Worm (Caenorhabditis elegans) whole organism, L1 larva: Measurements from ENCODE around the gene T02B11.3.
"Not testable (repeated sequence)": the region's sequence is repeated elsewhere in the genome, so short reads cannot be mapped to it uniquely, and the experiment has no call there.

ENCODE experiments used
- C16A3.4 ChIP-seq: fragments of 150-350 bp; optimal IDR thresholded peaks from 2 replicates; lab custom pipeline; 2014; ENCODE audit warnings: missing biosample characterization, missing genetic modification characterization
- ama-1 ChIP-seq: fragments of 150-350 bp; optimal IDR thresholded peaks from 2 replicates; lab custom pipeline; 2014
- ceh-63 ChIP-seq: fragments of 200-800 bp; sonication (Bioruptor generic); optimal IDR thresholded peaks from 2 replicates; lab custom pipeline; 2018; ENCODE audit warnings: mild to moderate bottlenecking, missing genetic modification characterization, missing compliant biosample characterization
- ceh-8 ChIP-seq: fragments of 200-800 bp; sonication (Bioruptor generic); optimal IDR thresholded peaks from 2 replicates; lab custom pipeline; 2018; ENCODE audit warnings: mild to moderate bottlenecking, missing genetic modification characterization, moderate library complexity, missing compliant biosample characterization
- ceh-82 ChIP-seq, 3 experiments: fragments of 150-350 bp in 1 of 3; sonication (generic microtip) in 2 of 3; optimal IDR thresholded peaks; 2 replicates each; lab custom pipeline; 2014 to 2017; ENCODE audit warnings: missing biosample characterization in 3 of 3, missing genetic modification characterization in 3 of 3
- ceh-88 ChIP-seq: fragments of 200-800 bp; sonication (Bioruptor generic); IDR thresholded peaks from 2 replicates; pipeline ENCODE4 v1.3.6; 2022; ENCODE audit warnings: missing genetic modification characterization, missing compliant biosample characterization
- dpl-1 ChIP-seq, 3 experiments: fragments of 150-350 bp in 2 of 3; sonication (generic microtip) in 1 of 3; optimal IDR thresholded peaks; 2 replicates each; lab custom pipeline; 2014 to 2017; ENCODE audit warnings: missing biosample characterization in 3 of 3, missing genetic modification characterization in 3 of 3, missing genetic modification reagents in 3 of 3
- efl-1 ChIP-seq, 4 experiments: fragments of 150-350 bp; optimal IDR thresholded peaks in 3 of 4; peaks in 1 of 4; 1 replicate in 1 of 4; 2 replicates in 3 of 4; lab custom pipeline; 2014; ENCODE audit warnings: missing biosample characterization in 2 of 4, missing genetic modification characterization in 2 of 4, missing genetic modification reagents in 2 of 4
- efl-3 ChIP-seq: fragments of 200-800 bp; sonication (Bioruptor generic); optimal IDR thresholded peaks from 2 replicates; lab custom pipeline; 2018; ENCODE audit warnings: mild to moderate bottlenecking, missing genetic modification characterization, missing compliant biosample characterization
- egl-13 ChIP-seq: sonication (generic microtip); optimal IDR thresholded peaks from 2 replicates; lab custom pipeline; 2016; ENCODE audit warnings: missing genotype, missing genetic modification reagents, missing genetic modification characterization, missing compliant biosample characterization
- egl-27 ChIP-seq, 2 experiments: fragments of 150-350 bp in 1 of 2; sonication (generic microtip); optimal IDR thresholded peaks; 3 replicates each; lab custom pipeline; 2017 to 2018; ENCODE audit warnings: missing biosample characterization in 2 of 2, missing genetic modification characterization in 2 of 2, missing genetic modification reagents in 2 of 2
- fkh-10 ChIP-seq: sonication (generic microtip); optimal IDR thresholded peaks from 2 replicates; lab custom pipeline; 2017; ENCODE audit warnings: missing biosample characterization, missing genetic modification reagents, missing genetic modification characterization
- hlh-17 ChIP-seq: fragments of 200-800 bp; sonication (Bioruptor generic); optimal IDR thresholded peaks from 2 replicates; lab custom pipeline; 2018; ENCODE audit warnings: missing genetic modification characterization, mild to moderate bottlenecking, missing compliant biosample characterization, moderate library complexity, borderline replicate concordance
- irx-1 ChIP-seq: sonication (generic microtip); optimal IDR thresholded peaks from 2 replicates; lab custom pipeline; 2016; ENCODE audit warnings: missing genetic modification characterization, missing compliant biosample characterization
- jun-1 ChIP-seq: fragments of 150-350 bp; optimal IDR thresholded peaks from 2 replicates; lab custom pipeline; 2014; ENCODE audit warnings: missing biosample characterization, missing genetic modification reagents, missing genetic modification characterization
- lin-13 ChIP-seq: fragments of 150-350 bp; optimal IDR thresholded peaks from 2 replicates; lab custom pipeline; 2014; ENCODE audit warnings: missing biosample characterization, missing genetic modification reagents, missing genetic modification characterization
- lir-3 ChIP-seq: sonication (generic microtip); optimal IDR thresholded peaks from 2 replicates; lab custom pipeline; 2016; ENCODE audit warnings: mild to moderate bottlenecking, missing genetic modification characterization, moderate library complexity, missing compliant biosample characterization; ENCODE audit not compliant: poor library complexity
- mdl-1 ChIP-seq, 2 experiments: fragments of 150-350 bp; optimal IDR thresholded peaks; 2 replicates each; lab custom pipeline; 2014 to 2017; ENCODE audit warnings: missing biosample characterization in 2 of 2, missing genetic modification characterization in 2 of 2, inconsistent platforms in 1 of 2
- nhr-237 ChIP-seq: fragments of 150-350 bp; optimal IDR thresholded peaks from 2 replicates; lab custom pipeline; 2014; ENCODE audit warnings: missing biosample characterization, missing genetic modification characterization
- nhr-71 ChIP-seq: sonication (generic microtip); optimal IDR thresholded peaks from 2 replicates; lab custom pipeline; 2016; ENCODE audit warnings: mild to moderate bottlenecking, missing genetic modification characterization, moderate library complexity, missing compliant biosample characterization
- nhr-76 ChIP-seq: sonication (generic microtip); optimal IDR thresholded peaks from 2 replicates; lab custom pipeline; 2017; ENCODE audit warnings: missing biosample characterization, missing genetic modification characterization
- skn-1 ChIP-seq: fragments of 150-350 bp; optimal IDR thresholded peaks from 2 replicates; lab custom pipeline; 2014; ENCODE audit warnings: missing biosample characterization, missing genetic modification characterization
- snpc-4 ChIP-seq: fragments of 150-350 bp; optimal IDR thresholded peaks from 2 replicates; lab custom pipeline; 2014; ENCODE audit warnings: missing biosample characterization, missing genetic modification characterization
- sup-37 ChIP-seq: fragments of 200-800 bp; sonication (Bioruptor generic); optimal IDR thresholded peaks from 2 replicates; lab custom pipeline; 2018; ENCODE audit warnings: mild to moderate bottlenecking, missing genetic modification characterization, missing compliant biosample characterization
- tbx-2 ChIP-seq: sonication (generic microtip); optimal IDR thresholded peaks from 2 replicates; lab custom pipeline; 2016; ENCODE audit warnings: missing genetic modification characterization, missing compliant biosample characterization
- unc-86 ChIP-seq: sonication (generic microtip); optimal IDR thresholded peaks from 2 replicates; lab custom pipeline; 2016; ENCODE audit warnings: missing genetic modification characterization, missing compliant biosample characterization
- unc-98 ChIP-seq: fragments of 200-800 bp; sonication (Bioruptor generic); IDR thresholded peaks from 2 replicates; pipeline ENCODE4 v1.3.6; 2022; ENCODE audit warnings: missing genetic modification characterization, missing compliant biosample characterization
- xbp-1 ChIP-seq: sonication (generic microtip); optimal IDR thresholded peaks from 2 replicates; lab custom pipeline; 2016; ENCODE audit warnings: missing genetic modification characterization, missing compliant biosample characterization
- zag-1 ChIP-seq: fragments of 150-350 bp; optimal IDR thresholded peaks from 2 replicates; lab custom pipeline; 2014; ENCODE audit warnings: missing biosample characterization, missing genetic modification characterization

T02B11.3 gene

DNA sequence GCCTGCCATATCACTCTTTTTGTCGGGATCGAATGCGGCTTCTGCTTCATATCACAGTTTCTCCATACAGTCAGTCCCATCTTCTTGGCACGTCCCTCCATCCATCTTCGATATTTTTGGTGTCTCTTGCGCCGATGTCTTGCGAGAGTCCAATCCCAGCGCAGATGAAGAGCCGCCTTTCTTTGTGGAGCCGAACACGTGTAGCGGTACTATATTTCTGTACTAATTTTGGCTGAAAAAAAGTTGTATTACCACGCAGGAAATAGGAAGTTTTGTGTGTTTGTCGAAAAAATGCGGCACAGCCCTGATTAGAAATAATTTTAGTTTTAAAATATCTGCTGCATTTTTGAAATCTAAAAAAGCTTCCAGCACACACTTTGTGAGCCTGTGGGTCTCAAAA, 23.5 kb downstream of the T02B11.3 start, which contains the start of gene K09C6.8:
K09C6.8 (minus strand) TSS at position 101 of the 400 bp plus-strand sequence.
- not testable (repeated sequence) for TF ChIP-seq unc-98; efl-1 (optimal IDR thresholded peaks at IDR 0.05; lab: Kevin White, UChicago); efl-1 (GFP tag; optimal IDR thresholded peaks at IDR 0.05 in 1 of 2; lab: Kevin White, UChicago); egl-13 (tag; lab: Kevin White, UChicago)

DNA sequence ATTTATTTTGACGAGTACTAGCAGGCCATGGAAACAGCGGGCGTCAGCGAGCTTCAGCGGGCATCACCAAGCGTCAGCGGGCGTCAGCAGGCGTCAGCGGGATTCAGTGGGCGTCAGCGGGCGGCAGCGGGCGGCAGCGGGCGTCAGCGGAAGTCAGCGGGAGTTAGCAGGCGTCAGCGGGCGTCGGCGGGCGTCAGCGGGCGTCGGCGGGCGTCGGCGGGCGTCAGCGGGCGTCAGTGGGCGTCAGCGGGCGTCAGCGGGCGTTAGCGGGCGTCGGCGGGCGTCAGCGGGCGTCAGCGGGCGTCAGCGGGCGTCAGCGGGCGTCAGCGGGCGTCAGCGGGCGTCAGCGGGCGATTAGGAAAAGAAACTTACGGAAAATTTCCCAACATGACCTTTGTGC, 24.0 kb downstream of the T02B11.3 start:
- no peak for TF ChIP-seq nhr-237 (tag; lab: Kevin White, UChicago)
- peak; percentile 65 for TF ChIP-seq ceh-8 (GFP tag; lab: Kevin White, UChicago)

DNA sequence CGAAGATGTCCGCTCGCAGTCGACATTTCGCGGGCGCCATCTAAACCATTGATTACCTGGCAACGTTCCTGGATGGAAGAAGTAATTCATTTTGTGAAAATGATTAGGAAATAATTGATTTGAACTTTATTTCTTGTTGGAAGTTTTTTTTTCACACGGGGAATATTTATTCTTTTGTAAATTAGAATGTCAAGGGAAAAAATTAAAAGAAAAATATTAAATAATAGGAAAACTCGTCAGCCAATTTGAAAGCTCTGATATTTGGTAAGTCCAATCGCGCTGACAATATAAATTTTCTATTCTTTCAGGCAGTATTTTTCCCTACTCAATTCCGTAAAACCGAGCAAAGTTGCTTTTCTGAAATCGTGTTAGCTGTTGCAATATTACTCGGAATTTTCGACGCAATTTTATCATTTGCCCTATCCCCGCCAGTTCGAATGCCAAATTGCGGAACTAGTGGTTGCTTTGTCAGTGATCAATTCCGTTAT, 27.6 kb downstream of the T02B11.3 start, which contains the start of the genes K09C6.7 and K09C6.10:
K09C6.7 (minus strand) TSS at position 101 of the 488 bp plus-strand sequence.
K09C6.10 (plus strand) TSS at position 438 of the 488 bp plus-strand sequence.
- not testable (repeated sequence) for TF ChIP-seq tbx-2 (tag; lab: Kevin White, UChicago); unc-86; mdl-1 (tag; optimal IDR thresholded peaks at IDR 0.05; lab: Kevin White, UChicago)

DNA sequence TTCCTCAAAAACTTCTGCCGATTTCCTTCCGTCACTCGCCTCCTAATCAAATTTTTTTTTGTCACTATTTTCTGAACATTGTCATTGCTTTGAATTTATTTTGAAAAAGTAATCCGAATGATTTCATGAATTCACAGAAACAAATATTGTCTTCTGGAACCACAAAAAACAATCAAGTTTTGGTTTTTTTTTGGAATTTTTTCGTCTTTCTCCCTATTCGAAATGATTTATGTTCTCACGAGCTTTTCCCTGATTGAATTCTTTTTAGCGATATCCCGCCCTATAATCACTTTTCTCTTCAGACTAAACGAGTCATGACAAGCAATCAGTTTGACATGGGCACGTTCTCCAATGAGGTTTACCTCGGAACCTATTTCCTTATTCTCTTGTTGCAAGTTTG, 33.3 kb downstream of the T02B11.3 start, which contains the start of gene F41H8.1:
F41H8.1 (plus strand) TSS at position 301 of the 400 bp plus-strand sequence.
- TF ChIP-seq snpc-4 (tag; lab: Kevin White, UChicago) (no peak), sup-37 (no peak), lin-13 (no peak), ama-1 (lab: Kevin White, UChicago) (no peak), skn-1 (tag; lab: Kevin White, UChicago) (no peak), ceh-88 (GFP tag; lab: Robert Waterston, UW) (no peak), xbp-1 (no peak), lir-3 (no peak), fkh-10 (no peak), efl-3 (GFP tag; lab: Kevin White, UChicago) (no peak), ceh-63 (GFP tag; lab: Kevin White, UChicago) (no peak), irx-1 (no peak), jun-1 (tag; lab: Kevin White, UChicago) (no peak), ceh-82 (tag; optimal IDR thresholded peaks at IDR 0.05; lab: Kevin White, UChicago) (no peak), unc-98 (no peak), dpl-1 (GFP tag; optimal IDR thresholded peaks at IDR 0.05; lab: Kevin White, UChicago) (no peak), tbx-2 (tag; lab: Kevin White, UChicago) (no peak), nhr-76 (no peak)

DNA sequence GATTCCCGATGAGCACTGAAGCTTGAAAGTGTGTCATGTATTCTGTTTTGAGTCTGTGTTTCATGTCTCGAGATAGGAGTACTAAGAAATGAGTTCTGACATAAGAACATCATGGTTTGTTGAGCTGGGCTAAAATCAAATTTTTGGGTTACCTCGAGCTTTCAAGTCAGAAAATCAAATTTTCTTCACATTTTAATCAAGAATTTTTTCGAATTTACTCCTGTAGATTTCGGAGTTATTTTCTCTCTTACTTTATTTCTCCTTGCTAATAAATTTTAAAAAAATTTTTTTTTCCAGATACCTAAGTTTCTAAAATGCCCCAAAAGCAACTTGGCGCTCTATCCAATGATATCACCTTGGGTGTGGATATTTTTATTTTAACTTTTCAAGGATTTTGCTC, 40.5 kb downstream of the T02B11.3 start, which contains the start of gene F41H8.2:
F41H8.2 (plus strand) TSS at position 301 of the 400 bp plus-strand sequence.
- TF ChIP-seq hlh-17 (GFP tag; lab: Kevin White, UChicago), result no peak

DNA sequence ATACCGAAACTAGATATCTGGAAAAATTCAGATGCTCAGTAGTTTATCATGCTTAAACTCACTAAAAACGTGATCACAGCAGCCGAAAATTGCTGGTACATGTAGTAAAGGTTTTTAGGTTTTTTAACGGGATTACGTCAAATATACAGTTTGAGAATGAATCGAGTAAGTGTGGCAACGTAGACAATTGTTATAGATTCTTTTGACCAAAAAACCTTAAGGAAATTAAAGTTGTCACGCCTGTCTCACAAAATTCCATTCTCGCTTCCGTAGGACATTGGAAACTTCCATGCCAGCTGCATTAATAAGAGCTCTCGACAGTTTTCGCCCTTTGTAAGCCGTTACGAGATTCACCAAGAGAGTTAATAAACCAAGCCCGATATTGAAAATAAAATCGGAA, 43.7 kb downstream of the T02B11.3 start, which contains the start of gene srx-31:
srx-31 (minus strand) TSS at position 101 of the 400 bp plus-strand sequence.
- TF ChIP-seq irx-1; efl-3 (GFP tag; lab: Kevin White, UChicago); C16A3.4: not testable (repeated sequence)

DNA sequence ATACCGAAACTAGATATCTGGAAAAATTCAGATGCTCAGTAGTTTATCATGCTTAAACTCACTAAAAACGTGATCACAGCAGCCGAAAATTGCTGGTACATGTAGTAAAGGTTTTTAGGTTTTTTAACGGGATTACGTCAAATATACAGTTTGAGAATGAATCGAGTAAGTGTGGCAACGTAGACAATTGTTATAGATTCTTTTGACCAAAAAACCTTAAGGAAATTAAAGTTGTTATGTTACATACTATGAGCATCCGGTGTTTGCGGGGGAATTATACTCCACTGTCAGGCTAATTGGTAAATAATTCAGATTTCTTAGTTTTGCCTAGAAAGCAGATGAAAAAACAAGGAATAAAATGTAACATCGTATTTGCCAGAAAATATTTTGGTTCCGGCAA, 46.0 kb downstream of the T02B11.3 start, which contains the start of gene srx-32:
srx-32 (minus strand) TSS at position 101 of the 400 bp plus-strand sequence.
- TF ChIP-seq egl-27 (tag; optimal IDR thresholded peaks at IDR 0.05; lab: Kevin White, UChicago); nhr-71; zag-1 (tag; lab: Kevin White, UChicago): not testable (repeated sequence)
